Fruit fly (Drosophila melanogaster) whole organism, adult: Measurements from ENCODE around the gene CG11030.

ENCODE experiments used
- CG7045 ChIP-seq: fragments of 200-800 bp; sonication (Bioruptor generic); optimal IDR thresholded peaks from 2 replicates; lab custom pipeline; 2017; ENCODE audit warnings: missing biosample characterization, mild to moderate bottlenecking, missing genetic modification characterization
- Crg-1 ChIP-seq: fragments of 200-800 bp; sonication (Bioruptor generic); optimal IDR thresholded peaks from 2 replicates; lab custom pipeline; 2016; ENCODE audit warnings: missing biosample characterization, missing genetic modification characterization
- Mnt ChIP-seq: fragments of 200-800 bp; sonication (Bioruptor generic); optimal IDR thresholded peaks from 2 replicates; lab custom pipeline; 2016; ENCODE audit warnings: missing biosample characterization, mild to moderate bottlenecking, missing genetic modification characterization

DNA sequence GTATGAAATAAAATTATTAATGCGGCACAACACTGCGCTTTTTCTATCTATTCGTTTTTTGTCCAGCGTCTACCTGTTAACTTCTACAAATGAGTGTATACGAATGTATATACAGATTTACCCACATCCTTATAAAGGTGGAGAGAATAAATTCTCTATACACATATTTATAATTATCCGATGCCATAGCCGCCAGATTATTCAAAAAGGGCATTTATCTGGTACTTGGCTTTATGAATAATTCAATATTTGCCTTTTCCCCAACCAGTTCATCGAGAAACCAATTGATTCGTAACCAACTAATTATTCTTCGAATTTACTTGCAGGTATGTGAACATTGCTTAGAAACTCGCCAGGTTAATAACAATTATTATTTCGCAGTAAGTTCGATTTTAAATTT lies 16.7 kb downstream of the CG11030 start, which contains the start of gene CG11147:
- no peak for TF ChIP-seq Mnt (GFP tag; lab: Kevin White, UChicago)
- TF ChIP-seq CG7045 (GFP tag; lab: Kevin White, UChicago): no peak
- TF ChIP-seq Crg-1 (GFP tag; lab: Kevin White, UChicago): no peak
